Worm (Caenorhabditis elegans) whole organism, L1 larva: Measurements from ENCODE around the gene K07E8.6.

ENCODE experiments used
- alr-1 ChIP-seq: fragments of 200-800 bp; sonication (Bioruptor generic); optimal IDR thresholded peaks from 2 replicates; lab custom pipeline; 2018; ENCODE audit warnings: borderline replicate concordance, mild to moderate bottlenecking, missing genetic modification characterization, missing compliant biosample characterization
- aly-2 ChIP-seq: fragments of 150-350 bp; optimal IDR thresholded peaks from 2 replicates; lab custom pipeline; 2014; ENCODE audit warnings: missing biosample characterization, missing genetic modification characterization
- efl-3 ChIP-seq: fragments of 200-800 bp; sonication (Bioruptor generic); optimal IDR thresholded peaks from 2 replicates; lab custom pipeline; 2018; ENCODE audit warnings: mild to moderate bottlenecking, missing genetic modification characterization, missing compliant biosample characterization
- fos-1 ChIP-seq: fragments of 150-350 bp; optimal IDR thresholded peaks from 2 replicates; lab custom pipeline; 2014; ENCODE audit warnings: missing biosample characterization, missing genetic modification characterization
- lin-35 ChIP-seq, 2 experiments: fragments of 150-350 bp; optimal IDR thresholded peaks; 2 replicates each; lab custom pipeline; 2014; ENCODE audit warnings: missing biosample characterization in 2 of 2, missing genetic modification characterization in 2 of 2, missing genetic modification reagents in 2 of 2
- mep-1 ChIP-seq: fragments of 150-350 bp; optimal IDR thresholded peaks from 2 replicates; lab custom pipeline; 2014; ENCODE audit warnings: missing biosample characterization, missing genetic modification characterization
- nhr-77 ChIP-seq: fragments of 150-350 bp; optimal IDR thresholded peaks from 2 replicates; lab custom pipeline; 2014; ENCODE audit warnings: missing biosample characterization, missing genetic modification characterization
- pag-3 ChIP-seq: sonication (generic microtip); optimal IDR thresholded peaks from 2 replicates; lab custom pipeline; 2017; ENCODE audit warnings: missing genetic modification characterization, mild to moderate bottlenecking, missing compliant biosample characterization, antibody characterized with exemption, borderline replicate concordance; ENCODE audit not compliant: insufficient read depth
- pqm-1 ChIP-seq: sonication (generic microtip); optimal IDR thresholded peaks from 3 replicates; lab custom pipeline; 2017; ENCODE audit warnings: missing biosample characterization, missing genetic modification characterization
- sup-37 ChIP-seq: fragments of 200-800 bp; sonication (Bioruptor generic); optimal IDR thresholded peaks from 2 replicates; lab custom pipeline; 2018; ENCODE audit warnings: mild to moderate bottlenecking, missing genetic modification characterization, missing compliant biosample characterization
- unc-62 ChIP-seq: fragments of 150-350 bp; optimal IDR thresholded peaks from 2 replicates; lab custom pipeline; 2014; ENCODE audit warnings: missing biosample characterization, missing genetic modification reagents, missing genetic modification characterization

ce11 chrII:661696-662095 is 22.3 kb upstream of the K07E8.6 start, which contains the start of gene sri-45:
- no peak for TF ChIP-seq nhr-77
- TF ChIP-seq fos-1 (tag; lab: Kevin White, UChicago): no peak
- TF ChIP-seq sup-37 (GFP tag; lab: Kevin White, UChicago): no peak
- no peak for TF ChIP-seq pqm-1 (tag; lab: Kevin White, UChicago)
- no peak for TF ChIP-seq lin-35 (GFP tag; optimal IDR thresholded peaks at IDR 0.05; lab: Kevin White, UChicago)
- no peak for TF ChIP-seq aly-2
- TF ChIP-seq unc-62 (GFP tag; lab: Kevin White, UChicago): no peak
- no peak for TF ChIP-seq efl-3
- TF ChIP-seq alr-1 (tag; lab: Kevin White, UChicago): no peak
- TF ChIP-seq mep-1: no peak
- TF ChIP-seq pag-3 (tag; lab: Kevin White, UChicago): no peak
